Fruit fly (Drosophila melanogaster) whole organism, adult: ENCODE measurements around the gene CG32269.

Experiments used
- CG11617 ChIP-seq: fragments of 200-800 bp; sonication (Bioruptor generic); optimal IDR thresholded peaks from 2 replicates; lab custom pipeline; 2017; ENCODE audit warnings: mild to moderate bottlenecking, missing biosample characterization, missing genetic modification reagents, missing genetic modification characterization
- CG5204 ChIP-seq: fragments of 200-800 bp; sonication (Bioruptor generic); optimal IDR thresholded peaks from 2 replicates; lab custom pipeline; 2016; ENCODE audit warnings: missing biosample characterization, missing genetic modification characterization
- Mnt ChIP-seq: fragments of 200-800 bp; sonication (Bioruptor generic); optimal IDR thresholded peaks from 2 replicates; lab custom pipeline; 2016; ENCODE audit warnings: missing biosample characterization, mild to moderate bottlenecking, missing genetic modification characterization
- cnc ChIP-seq, 2 experiments: fragments of >200 bp; optimal IDR thresholded peaks; 2 replicates each; lab custom pipeline; 2017
- ovo ChIP-seq: fragments of 200-800 bp; sonication (Bioruptor generic); optimal IDR thresholded peaks from 2 replicates; lab custom pipeline; 2016; ENCODE audit warnings: missing biosample characterization, missing genetic modification characterization

dm6 chr3L:3192333-3192894 is 16.4 kb downstream of the CG32269 start, which contains the start of gene CG14965:
- TF ChIP-seq cnc (optimal IDR thresholded peaks at IDR 0.05; lab: Kevin White, UChicago) (no peak), CG5204 (GFP tag; lab: Kevin White, UChicago) (no peak), CG11617 (no peak), ovo (GFP tag; lab: Kevin White, UChicago) (no peak), Mnt (no peak)
